Fruit fly (Drosophila melanogaster): ENCODE results near the gene stx.
A peak's percentile ranks its signal among the peaks of the same experiment; 100 is the strongest.

The stx gene

DNA sequence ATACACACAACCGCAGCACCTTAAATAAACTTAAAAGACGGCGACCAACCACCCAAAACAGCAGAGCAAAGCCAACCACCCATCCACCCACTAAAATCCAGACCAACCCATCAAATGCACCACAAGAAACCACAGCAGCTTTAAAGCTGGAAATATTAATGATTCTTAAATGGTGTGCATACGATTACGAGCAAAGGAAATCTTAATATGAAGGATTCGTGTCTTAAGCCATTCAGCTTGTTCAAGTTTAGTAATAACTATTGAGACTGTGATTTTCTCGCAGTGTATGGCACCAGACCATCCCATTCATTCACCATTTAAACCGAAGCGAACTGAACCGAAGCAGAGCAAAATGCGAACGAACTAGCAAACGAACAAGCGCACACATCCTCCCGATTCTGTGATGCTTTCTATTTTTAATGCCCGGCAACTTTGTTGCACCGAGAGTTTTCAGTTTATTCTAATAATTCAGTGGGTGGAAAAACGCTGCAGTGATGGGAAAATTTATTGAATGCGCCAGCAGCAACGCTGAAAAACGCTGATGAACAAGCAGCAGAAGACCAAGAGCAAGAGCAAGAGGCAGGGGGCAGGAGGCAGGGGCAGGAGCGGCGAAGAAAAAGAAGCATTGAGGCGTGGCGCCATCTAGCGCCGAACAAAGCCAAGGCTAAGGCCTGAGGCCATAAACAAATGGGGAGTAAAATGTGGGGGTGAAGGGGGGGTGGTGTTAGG, 7.2 kb downstream of the stx start:
- TF ChIP-seq Hr51 (GFP tag; optimal IDR thresholded peaks at IDR 0.05), result peak; percentile 71 to 87
- TF ChIP-seq so (GFP tag; IDR thresholded peaks at IDR 0.05), result peak; percentile 85
- TF ChIP-seq CG4707 (GFP tag; optimal IDR thresholded peaks at IDR 0.05), result peak; percentile 80
- TF ChIP-seq CG7271 (tag; optimal IDR thresholded peaks at IDR 0.05), result no peak
- peak; percentile 97 for TF ChIP-seq Ets65A (GFP tag)
- peak; percentile 42 for TF ChIP-seq CG8359 (GFP tag; optimal IDR thresholded peaks at IDR 0.05; ENCODE audit: borderline replicate concordance)
- peak; percentile 87 for TF ChIP-seq slbo (GFP tag; IDR thresholded peaks at IDR 0.05)
- TF ChIP-seq zfh2 (GFP tag; optimal IDR thresholded peaks at IDR 0.05), result peak; percentile 67
- TF ChIP-seq Jarid2 (GFP tag; optimal IDR thresholded peaks at IDR 0.05), result peak; percentile 51
- peak; percentile 74; the same call in 1 of the 2 replicates for TF ChIP-seq aop (GFP tag; IDR thresholded peaks at IDR 0.05)
- TF ChIP-seq disco-r (GFP tag; optimal IDR thresholded peaks at IDR 0.05), result peak; percentile 43
- peak; percentile 90 for TF ChIP-seq CG2120 (GFP tag; optimal IDR thresholded peaks at IDR 0.05)
- TF ChIP-seq pros (GFP tag; optimal IDR thresholded peaks at IDR 0.05), result peak; percentile 18
- peak; percentile 94 for TF ChIP-seq ci (GFP tag; IDR thresholded peaks at IDR 0.05)
- TF ChIP-seq CG5180 (GFP tag; optimal IDR thresholded peaks at IDR 0.05), result peak; percentile 66
- peak; percentile 77 for TF ChIP-seq onecut (GFP tag; IDR thresholded peaks at IDR 0.05)
- peak; percentile 60 for TF ChIP-seq CG9932 (GFP tag; IDR thresholded peaks at IDR 0.05)
- TF ChIP-seq lola (GFP tag; optimal IDR thresholded peaks at IDR 0.05), result peak in 1 of 3 experiments; percentile 69
- peak; percentile 94 for TF ChIP-seq CG18599 (GFP tag; optimal IDR thresholded peaks at IDR 0.05)
- peak; percentile 71 for TF ChIP-seq Hand (GFP tag; optimal IDR thresholded peaks at IDR 0.05)
- peak; percentile 69 for TF ChIP-seq CG10654 (GFP tag; optimal IDR thresholded peaks at IDR 0.05)
- TF ChIP-seq CG30020 (tag; optimal IDR thresholded peaks at IDR 0.05), result peak; percentile 45
- TF ChIP-seq tll (GFP tag; optimal IDR thresholded peaks at IDR 0.05), result no peak
- peak; percentile 81 for TF ChIP-seq run (tag; optimal IDR thresholded peaks at IDR 0.05)
- peak; percentile 91 for TF ChIP-seq sisA (GFP tag; IDR thresholded peaks at IDR 0.05)
- TF ChIP-seq CG9817 (tag; optimal IDR thresholded peaks at IDR 0.05), result peak; percentile 84
- peak; percentile 84 for TF ChIP-seq slp2 (GFP tag; optimal IDR thresholded peaks at IDR 0.05)
- TF ChIP-seq sqz (GFP tag; optimal IDR thresholded peaks at IDR 0.05), result peak; percentile 71
- peak; percentile 84 for TF ChIP-seq caup (GFP tag; optimal IDR thresholded peaks at IDR 0.05; ENCODE audit: severe bottlenecking)
- TF ChIP-seq CG12744 (GFP tag; optimal IDR thresholded peaks at IDR 0.05), result peak; percentile 39
- TF ChIP-seq CG7786 (GFP tag; optimal IDR thresholded peaks at IDR 0.05), result peak; percentile 89
- peak; percentile 29 for TF ChIP-seq CG33557 (GFP tag; optimal IDR thresholded peaks at IDR 0.05)
- TF ChIP-seq emc (GFP tag; optimal IDR thresholded peaks at IDR 0.05), result peak; percentile 51
- peak; percentile 68 for TF ChIP-seq CG1647 (GFP tag; optimal IDR thresholded peaks at IDR 0.05)
- peak; percentile 75 for TF ChIP-seq Dip3 (GFP tag; optimal IDR thresholded peaks at IDR 0.05)
- TF ChIP-seq Med (GFP tag), result peak; percentile 98
- peak; percentile 33 for TF ChIP-seq CG7928 (GFP tag; optimal IDR thresholded peaks at IDR 0.05)
- TF ChIP-seq Dll (GFP tag; IDR thresholded peaks at IDR 0.05; ENCODE audit: partially characterized antibody), result no peak
- TF ChIP-seq CG17359 (tag; optimal IDR thresholded peaks at IDR 0.05), result peak; percentile 94
- TF ChIP-seq z (GFP tag; IDR thresholded peaks at IDR 0.05), result peak; percentile 57; the same call in 1 of the 3 replicates
- TF ChIP-seq Asciz (GFP tag; optimal IDR thresholded peaks at IDR 0.05), result peak; percentile 83
- TF ChIP-seq CG34422 (GFP tag; IDR thresholded peaks at IDR 0.05), result peak; percentile 87
- TF ChIP-seq abd-A (tag; optimal IDR thresholded peaks at IDR 0.05), result peak; percentile 83
- TF ChIP-seq dysf (GFP tag; IDR thresholded peaks at IDR 0.05), result peak; percentile 90
- peak; percentile 54 for TF ChIP-seq Nf-YC (tag; optimal IDR thresholded peaks at IDR 0.05)
- peak; percentile 47 for TF ChIP-seq Atf-2 (GFP tag; optimal IDR thresholded peaks at IDR 0.05)
- no peak for TF ChIP-seq unc-4 (GFP tag; IDR thresholded peaks at IDR 0.05; ENCODE audit: partially characterized antibody)
- TF ChIP-seq MBD-R2 (GFP tag; IDR thresholded peaks at IDR 0.05), result peak; percentile 49; the same call in 1 of the 2 replicates

Data from whole organism, embryonic.